Worm (Caenorhabditis elegans): ENCODE data around the gene F49C12.1.
"Not testable (repeated sequence)": the region's sequence is repeated elsewhere in the genome, so short reads cannot be mapped to it uniquely, and the experiment has no call there.

The F49C12.1 gene

DNA sequence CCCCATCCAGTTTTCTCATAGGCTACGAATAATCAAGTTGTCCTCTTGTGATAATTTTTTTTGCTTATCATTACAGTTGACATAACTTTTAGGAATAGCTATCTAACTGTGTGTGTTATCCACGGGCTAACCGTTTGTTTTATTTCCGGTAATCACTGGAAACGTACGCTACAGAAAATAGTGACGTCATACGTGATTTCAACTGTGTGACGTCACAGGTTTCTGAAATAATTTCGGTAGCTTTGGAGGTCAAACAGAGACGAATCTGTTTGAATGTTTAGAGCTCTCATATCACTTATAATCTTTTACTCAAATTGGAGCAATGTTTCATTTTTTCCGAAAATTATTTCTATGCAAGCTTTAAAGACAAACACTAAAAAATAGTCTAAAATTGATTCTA is 39.3 kb downstream of the F49C12.1 start:
- TF ChIP-seq ceh-13 (GFP tag; optimal IDR thresholded peaks at IDR 0.05) (no peak), flt-1 (GFP tag; IDR thresholded peaks at IDR 0.05) (no peak), tbx-11 (GFP tag; IDR thresholded peaks at IDR 0.05) (no peak), hmg-4 (GFP tag; optimal IDR thresholded peaks at IDR 0.05) (no peak), ets-7 (tag; optimal IDR thresholded peaks at IDR 0.05) (no peak), hmbx-1 (tag; optimal IDR thresholded peaks at IDR 0.05) (no peak), ama-1 (optimal IDR thresholded peaks at IDR 0.05) (no peak), aly-1 (tag; optimal IDR thresholded peaks at IDR 0.05) (no peak), pes-1 (GFP tag; IDR thresholded peaks at IDR 0.05) (no peak), F13C5.2 (tag; optimal IDR thresholded peaks at IDR 0.05) (no peak), sea-1 (GFP tag; conservative IDR thresholded peaks at IDR 0.05) (no peak)

DNA sequence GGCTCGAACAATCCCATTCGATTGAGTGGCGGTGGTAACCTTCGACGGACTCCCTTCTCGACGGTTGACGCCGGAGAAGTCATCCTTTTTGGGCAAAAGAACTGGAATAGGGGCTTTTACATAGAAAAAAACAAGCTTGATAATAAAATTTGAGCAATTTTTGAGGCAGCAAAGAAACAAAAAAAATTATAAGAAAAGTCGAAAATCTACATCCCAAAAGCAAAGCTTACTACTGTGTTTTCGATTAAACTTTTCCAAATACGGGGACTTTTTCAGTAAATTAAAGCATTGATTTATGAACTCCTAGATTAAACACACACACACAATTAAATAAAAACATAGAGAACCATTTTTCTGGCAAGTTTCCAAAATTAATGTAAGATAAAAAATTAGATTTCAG is 40.1 kb downstream of the F49C12.1 start, which contains the start of gene Y11D7A.9:
Y11D7A.9 (minus strand) TSS at position 101 of the 400 bp plus-strand sequence.
- TF ChIP-seq hmbx-1 (tag; optimal IDR thresholded peaks at IDR 0.05): no peak

DNA sequence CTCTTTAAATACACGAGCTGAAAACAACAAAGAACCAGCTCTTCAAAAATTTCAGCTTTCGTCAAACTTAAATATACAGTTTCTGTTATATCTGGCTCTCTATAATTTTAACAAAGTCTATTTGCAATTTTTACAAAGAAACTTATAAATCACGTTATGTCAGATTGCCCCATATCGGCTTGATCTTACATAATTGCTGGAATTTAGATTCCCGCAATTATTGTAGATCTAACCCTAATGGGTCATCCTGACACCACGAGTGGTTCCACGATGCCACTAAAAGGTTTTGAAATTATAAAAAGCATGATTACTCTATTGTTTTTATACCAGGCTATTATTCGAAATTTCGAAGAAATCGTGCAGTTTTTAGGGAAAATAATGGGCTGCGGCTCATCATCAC is 45.1 kb downstream of the F49C12.1 start, which contains the start of gene Y11D7A.8:
Y11D7A.8 (plus strand) TSS at position 301 of the 400 bp plus-strand sequence.
- no peak for TF ChIP-seq ceh-13 (GFP tag; optimal IDR thresholded peaks at IDR 0.05)
- TF ChIP-seq tra-4 (tag; optimal IDR thresholded peaks at IDR 0.05): no peak
- TF ChIP-seq ceh-36 (tag; optimal IDR thresholded peaks at IDR 0.05): no peak
- no peak for TF ChIP-seq sea-1 (GFP tag; conservative IDR thresholded peaks at IDR 0.05)
- TF ChIP-seq aly-1 (tag; optimal IDR thresholded peaks at IDR 0.05): no peak
- TF ChIP-seq ets-7 (tag; optimal IDR thresholded peaks at IDR 0.05): no peak
- no peak for TF ChIP-seq tbx-37 (GFP tag; conservative IDR thresholded peaks at IDR 0.05)
- TF ChIP-seq flt-1 (GFP tag; IDR thresholded peaks at IDR 0.05): no peak
- TF ChIP-seq pes-1 (GFP tag; IDR thresholded peaks at IDR 0.05): no peak
- TF ChIP-seq hmg-4 (GFP tag; optimal IDR thresholded peaks at IDR 0.05): no peak
- TF ChIP-seq tbx-11 (GFP tag; IDR thresholded peaks at IDR 0.05): no peak
- no peak for TF ChIP-seq F13C5.2 (tag; optimal IDR thresholded peaks at IDR 0.05)
- no peak for TF ChIP-seq ama-1 (optimal IDR thresholded peaks at IDR 0.05)
- TF ChIP-seq hnd-1 (tag; optimal IDR thresholded peaks at IDR 0.05): no peak
- no peak for TF ChIP-seq hmbx-1 (tag; optimal IDR thresholded peaks at IDR 0.05)
- TF ChIP-seq scrt-1 (GFP tag; IDR thresholded peaks at IDR 0.05): no peak
- no peak for TF ChIP-seq B0310.2 (tag; optimal IDR thresholded peaks at IDR 0.05)

DNA sequence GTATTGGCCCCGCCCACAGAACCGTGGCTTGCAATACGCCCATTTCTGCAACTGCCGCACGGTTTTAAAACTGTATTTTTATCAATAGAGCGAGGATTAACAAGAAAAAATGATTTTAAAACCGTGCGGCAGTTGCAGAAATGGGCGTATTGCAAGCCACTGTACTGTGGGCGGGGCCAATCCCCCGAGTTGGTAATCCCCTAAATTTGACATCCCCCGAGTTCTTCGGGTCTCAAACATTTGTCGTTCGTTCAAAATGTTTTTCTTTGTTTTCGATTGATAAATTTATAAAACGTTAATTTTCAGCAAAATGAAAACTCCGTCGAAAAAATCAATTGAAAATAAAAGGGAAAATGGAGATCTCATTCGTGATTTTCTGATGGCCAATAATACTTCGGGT is 46.9 kb downstream of the F49C12.1 start, which contains the start of gene Y11D7A.7:
Y11D7A.7 (plus strand) TSS at position 301 of the 400 bp plus-strand sequence.
- TF ChIP-seq flt-1 (GFP tag; IDR thresholded peaks at IDR 0.05); aly-1 (tag; optimal IDR thresholded peaks at IDR 0.05); tra-4 (tag; optimal IDR thresholded peaks at IDR 0.05): not testable (repeated sequence)

DNA sequence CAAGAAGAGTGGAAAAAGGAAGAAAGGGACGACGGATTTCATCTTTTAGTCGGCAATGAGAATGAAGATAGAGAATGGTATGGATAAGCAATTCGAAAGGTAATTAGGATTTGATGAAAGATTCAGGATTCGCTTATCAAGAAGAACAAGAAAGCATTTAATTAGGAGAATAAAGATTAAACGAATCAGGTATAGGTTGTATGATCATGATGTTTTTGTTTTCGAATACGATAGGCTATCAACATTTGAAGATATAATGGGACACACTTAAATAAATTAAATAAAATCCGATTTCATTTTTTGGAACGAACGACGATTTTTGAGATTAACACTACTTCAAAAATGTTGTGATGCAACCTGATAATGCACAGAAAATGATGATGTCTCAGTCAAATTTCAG is 50.7 kb downstream of the F49C12.1 start, which contains the start of gene Y11D7A.5:
Y11D7A.5 (minus strand) TSS at position 101 of the 400 bp plus-strand sequence.
- no peak for TF ChIP-seq scrt-1 (GFP tag; IDR thresholded peaks at IDR 0.05)
- no peak for TF ChIP-seq flt-1 (GFP tag; IDR thresholded peaks at IDR 0.05)
- TF ChIP-seq ceh-13 (GFP tag; optimal IDR thresholded peaks at IDR 0.05): no peak
